Fruit fly (Drosophila melanogaster) ovary, adult (tissue): ENCODE results near the gene Wsck.
A peak's percentile ranks its signal among the peaks of the same experiment; 100 is the strongest.

Source experiments
- CG17801 ChIP-seq: fragments of 200-800 bp; optimal IDR thresholded peaks from 2 replicates; lab custom pipeline; 2019; ENCODE audit warnings: missing biosample characterization, mild to moderate bottlenecking, missing genetic modification characterization, moderate library complexity; ENCODE audit not compliant: partially characterized antibody

Wsck gene

dm6 chr3R:24629877-24630808 lies at the start of gene Wsck:
Gene Wsck (minus strand): TSS chr3R:24630075.
- peak; percentile 41 for TF ChIP-seq CG17801

dm6 chr3R:24671662-24672061 lies 41.8 kb upstream of the Wsck start:
- TF ChIP-seq CG17801 = no peak

dm6 chr3R:24667538-24668207 lies 37.8 kb upstream of the Wsck start:
- TF ChIP-seq CG17801 = no peak

dm6 chr3R:24663044-24663443 lies 33.2 kb upstream of the Wsck start:
- TF ChIP-seq CG17801 = no peak

- no peak for TF ChIP-seq CG17801
Observed at dm6 chr3R:24662412-24662796, 32.5 kb upstream of the Wsck start, which contains the start of gene slo. Gene slo (plus strand): TSS chr3R:24662491.

- TF ChIP-seq CG17801 = no peak
Observed at dm6 chr3R:24661679-24662411, 32.0 kb upstream of the Wsck start, which contains the start of gene Ppox. Gene Ppox (minus strand): TSS chr3R:24661851.

- TF ChIP-seq CG17801 = peak; percentile 10
Observed at dm6 chr3R:24659173-24659846, 29.4 kb upstream of the Wsck start, which contains the start of gene CG31126. Gene CG31126 (plus strand): TSS chr3R:24659621.

dm6 chr3R:24654770-24655322 lies 25.0 kb upstream of the Wsck start, which contains the start of the genes CG31125 and CG6695:
Gene CG31125 (minus strand): TSS chr3R:24654820.
Gene CG6695 (plus strand): TSS chr3R:24655160.
- TF ChIP-seq CG17801 = no peak

dm6 chr3R:24651044-24651459 lies 21.2 kb upstream of the Wsck start:
- TF ChIP-seq CG17801 = peak; percentile 66

- TF ChIP-seq CG17801 = peak; percentile 16
Observed at dm6 chr3R:24649923-24650322, 20.0 kb upstream of the Wsck start, which contains the start of the genes puf and ash2. Gene puf (minus strand): TSS chr3R:24650043. Gene ash2 (plus strand): TSS chr3R:24650125.

dm6 chr3R:24634957-24635356 lies 5.1 kb upstream of the Wsck start, which contains the start of gene MtnF:
Gene MtnF (minus strand): TSS chr3R:24635165.
- no peak for TF ChIP-seq CG17801

dm6 chr3R:24634312-24634711 lies 4.4 kb upstream of the Wsck start:
- no peak for TF ChIP-seq CG17801

dm6 chr3R:24626667-24627066 lies 3.2 kb downstream of the Wsck start:
- TF ChIP-seq CG17801 = no peak

- no peak for TF ChIP-seq CG17801
Observed at dm6 chr3R:24626003-24626486, 3.8 kb downstream of the Wsck start.

- peak; percentile 54 for TF ChIP-seq CG17801
Observed at dm6 chr3R:24625517-24625925, 4.4 kb downstream of the Wsck start, which contains the start of the genes Syx18 and atl. Gene Syx18 (minus strand): TSS chr3R:24625562. Gene atl (plus strand): TSS chr3R:24625671.
